Fruit fly (Drosophila melanogaster) whole organism, embryonic: ENCODE measurements around the gene HemK1.

Experiments used
- Adf1 ChIP-seq: fragments of 200-800 bp; sonication (Bioruptor generic); IDR thresholded peaks from 2 replicates; pipeline ENCODE4 v1.3.6; 2022; ENCODE audit warnings: missing biosample characterization, missing genetic modification characterization
- Bgb ChIP-seq: fragments of 200-800 bp; sonication (Bioruptor generic); IDR thresholded peaks from 2 replicates; pipeline ENCODE4 v1.3.6; 2022; ENCODE audit warnings: missing biosample characterization, missing genetic modification characterization; ENCODE audit not compliant: partially characterized antibody
- CG1024 ChIP-seq: fragments of 200-800 bp; sonication (Bioruptor generic); IDR thresholded peaks from 2 replicates; pipeline ENCODE4 v1.3.6; 2022; ENCODE audit warnings: missing biosample characterization, missing genetic modification characterization
- CG11398 ChIP-seq: fragments of 200-800 bp; sonication (Bioruptor generic); optimal IDR thresholded peaks from 2 replicates; lab custom pipeline; 2016; ENCODE audit warnings: missing biosample characterization, missing genetic modification characterization
- CG13287 ChIP-seq: fragments of 200-800 bp; sonication (Bioruptor generic); IDR thresholded peaks from 2 replicates; pipeline ENCODE4 v1.3.6; 2022; ENCODE audit warnings: missing biosample characterization, missing genetic modification characterization; ENCODE audit not compliant: partially characterized antibody
- CG16863 ChIP-seq: fragments of 200-800 bp; sonication (Bioruptor generic); optimal IDR thresholded peaks from 3 replicates; lab custom pipeline; 2016; ENCODE audit warnings: missing biosample characterization, missing genetic modification characterization
- CG17912 ChIP-seq: fragments of 200-800 bp; sonication (Bioruptor generic); optimal IDR thresholded peaks from 2 replicates; lab custom pipeline; 2018; ENCODE audit warnings: missing biosample characterization, mild to moderate bottlenecking, missing genetic modification characterization
- CG18011 ChIP-seq: fragments of 200-800 bp; sonication (Bioruptor generic); optimal IDR thresholded peaks from 2 replicates; lab custom pipeline; 2017; ENCODE audit warnings: missing biosample characterization, missing genetic modification characterization, mild to moderate bottlenecking, moderate library complexity, missing genotype
- CG18262 ChIP-seq: fragments of 200-800 bp; optimal IDR thresholded peaks from 3 replicates; lab custom pipeline; 2019; ENCODE audit warnings: missing biosample characterization, mild to moderate bottlenecking, missing genetic modification characterization, moderate library complexity
- CG18619 ChIP-seq: fragments of 200-800 bp; sonication (Bioruptor generic); optimal IDR thresholded peaks from 3 replicates; lab custom pipeline; 2017; ENCODE audit warnings: missing biosample characterization, mild to moderate bottlenecking, missing genetic modification characterization
- CG2129 ChIP-seq: fragments of 200-800 bp; sonication (Bioruptor generic); IDR thresholded peaks from 2 replicates; pipeline ENCODE4 v1.3.6; 2022; ENCODE audit warnings: missing biosample characterization, missing genetic modification characterization; ENCODE audit not compliant: partially characterized antibody
- CG2202 ChIP-seq: fragments of 200-800 bp; sonication (Bioruptor generic); optimal IDR thresholded peaks from 2 replicates; lab custom pipeline; 2018; ENCODE audit warnings: missing biosample characterization, mild to moderate bottlenecking, missing genetic modification characterization
- CG34422 ChIP-seq: fragments of 200-800 bp; sonication (Bioruptor generic); IDR thresholded peaks from 3 replicates; pipeline ENCODE4 v1.3.6; 2022; ENCODE audit warnings: missing biosample characterization, missing genetic modification characterization
- CG42726 ChIP-seq: fragments of 200-800 bp; sonication (Bioruptor generic); IDR thresholded peaks from 2 replicates; pipeline ENCODE4 v1.3.6; 2022; ENCODE audit warnings: missing biosample characterization, missing genetic modification characterization; ENCODE audit not compliant: partially characterized antibody
- CG4820 ChIP-seq: fragments of 200-800 bp; sonication (Bioruptor generic); optimal IDR thresholded peaks from 3 replicates; lab custom pipeline; 2016; ENCODE audit warnings: missing biosample characterization, missing genetic modification characterization
- CG6813 ChIP-seq: fragments of 200-800 bp; sonication (Bioruptor generic); optimal IDR thresholded peaks from 2 replicates; lab custom pipeline; 2017; ENCODE audit warnings: missing biosample characterization, missing genetic modification characterization, mild to moderate bottlenecking, moderate library complexity, missing genetic modification reagents
- Dek ChIP-seq: fragments of 200-800 bp; sonication (Bioruptor generic); optimal IDR thresholded peaks from 3 replicates; lab custom pipeline; 2019; ENCODE audit warnings: missing biosample characterization, mild to moderate bottlenecking, missing genetic modification characterization, moderate library complexity
- Ets65A ChIP-seq: fragments of 200-800 bp; sonication (Bioruptor generic); peaks from one replicate; lab custom pipeline; 2016; ENCODE audit warnings: missing biosample characterization, missing genetic modification characterization
- Fer2 ChIP-seq: fragments of 200-800 bp; sonication (Bioruptor generic); optimal IDR thresholded peaks from 2 replicates; lab custom pipeline; 2018; ENCODE audit warnings: missing biosample characterization, mild to moderate bottlenecking, missing genetic modification characterization, moderate library complexity
- HmgZ ChIP-seq: fragments of 200-800 bp; sonication (Bioruptor generic); optimal IDR thresholded peaks from 2 replicates; lab custom pipeline; 2018; ENCODE audit warnings: missing biosample characterization, mild to moderate bottlenecking, missing genetic modification characterization
- Hr3 ChIP-seq: fragments of 200-800 bp; sonication (Bioruptor generic); optimal IDR thresholded peaks from 3 replicates; lab custom pipeline; 2016; ENCODE audit warnings: missing biosample characterization, missing genetic modification characterization
- Lhr ChIP-seq: fragments of 200-800 bp; sonication (Bioruptor generic); optimal IDR thresholded peaks from 3 replicates; lab custom pipeline; 2017; ENCODE audit warnings: mild to moderate bottlenecking, missing biosample characterization, missing genetic modification reagents, missing genetic modification characterization
- Max ChIP-seq: fragments of 200-800 bp; sonication (Bioruptor generic); optimal IDR thresholded peaks from 2 replicates; lab custom pipeline; 2016; ENCODE audit warnings: missing biosample characterization, mild to moderate bottlenecking, missing genetic modification characterization
- Neu2 ChIP-seq: fragments of 200-800 bp; sonication (Bioruptor generic); optimal IDR thresholded peaks from 3 replicates; lab custom pipeline; 2016; ENCODE audit warnings: missing biosample characterization, missing genetic modification characterization, borderline replicate concordance
- Oli ChIP-seq: fragments of 200-800 bp; sonication (Bioruptor generic); optimal IDR thresholded peaks from 2 replicates; lab custom pipeline; 2018; ENCODE audit warnings: missing biosample characterization, mild to moderate bottlenecking, missing genetic modification characterization, moderate library complexity
- Opbp ChIP-seq: fragments of 200-800 bp; sonication (Bioruptor generic); IDR thresholded peaks from 3 replicates; pipeline ENCODE4 v1.3.6; 2022; ENCODE audit warnings: missing biosample characterization, missing genetic modification characterization; ENCODE audit not compliant: partially characterized antibody
- Optix ChIP-seq: fragments of 200-800 bp; sonication (Bioruptor generic); IDR thresholded peaks from 3 replicates; pipeline ENCODE4 v1.3.6; 2022; ENCODE audit warnings: missing biosample characterization, missing genetic modification characterization
- Ptx1 ChIP-seq: fragments of 200-800 bp; sonication (Bioruptor generic); IDR thresholded peaks from 2 replicates; pipeline ENCODE4 v1.3.6; 2022; ENCODE audit warnings: missing biosample characterization, missing genetic modification characterization
- Taf1 ChIP-seq: fragments of 200-800 bp; sonication (Bioruptor generic); IDR thresholded peaks from 2 replicates; pipeline ENCODE4 v1.3.6; 2022; ENCODE audit warnings: missing biosample characterization, missing genetic modification characterization
- Trl ChIP-seq, 3 experiments: fragments of >200 bp in 2 of 3; fragments of 200-800 bp in 1 of 3; sonication (Bioruptor generic) in 1 of 3; optimal IDR thresholded peaks; 2 replicates in 1 of 3; 3 replicates in 2 of 3; lab custom pipeline; 2016 to 2017; ENCODE audit warnings: missing biosample characterization in 1 of 3, missing genetic modification characterization in 1 of 3
- Usf ChIP-seq: fragments of 200-800 bp; sonication (Bioruptor generic); optimal IDR thresholded peaks from 2 replicates; lab custom pipeline; 2017; ENCODE audit warnings: missing genotype, missing biosample characterization, missing genetic modification characterization
- Xrp1 ChIP-seq: fragments of 200-800 bp; sonication (Bioruptor generic); IDR thresholded peaks from 2 replicates; pipeline ENCODE4 v1.3.6; 2022; ENCODE audit warnings: missing biosample characterization, missing genetic modification characterization
- ac ChIP-seq: fragments of 200-800 bp; sonication (Bioruptor generic); optimal IDR thresholded peaks from 3 replicates; lab custom pipeline; 2017; ENCODE audit warnings: missing biosample characterization, mild to moderate bottlenecking, missing genetic modification characterization
- ato ChIP-seq: fragments of 200-800 bp; sonication (Bioruptor generic); IDR thresholded peaks from 2 replicates; pipeline ENCODE4 v1.3.6; 2022; ENCODE audit warnings: missing biosample characterization, missing genetic modification characterization; ENCODE audit not compliant: partially characterized antibody
- cg ChIP-seq: fragments of 200-800 bp; sonication (Bioruptor generic); optimal IDR thresholded peaks from 3 replicates; lab custom pipeline; 2019; ENCODE audit warnings: missing biosample characterization, mild to moderate bottlenecking, missing genetic modification characterization, moderate library complexity
- chm ChIP-seq: fragments of 200-800 bp; sonication (Bioruptor generic); IDR thresholded peaks from 2 replicates; pipeline ENCODE4 v1.3.6; 2022; ENCODE audit warnings: missing biosample characterization, missing genetic modification characterization
- emc ChIP-seq: fragments of 200-800 bp; sonication (Bioruptor generic); optimal IDR thresholded peaks from 2 replicates; lab custom pipeline; 2016; ENCODE audit warnings: missing biosample characterization, missing genetic modification characterization
- gce ChIP-seq: fragments of 200-800 bp; sonication (Bioruptor generic); IDR thresholded peaks from 3 replicates; pipeline ENCODE4 v1.3.6; 2022; ENCODE audit warnings: missing biosample characterization, missing genetic modification characterization
- hth ChIP-seq: fragments of >200 bp; optimal IDR thresholded peaks from 2 replicates; lab custom pipeline; 2017; ENCODE audit warnings: inconsistent platforms
- kay ChIP-seq: fragments of 200-800 bp; sonication (Bioruptor generic); optimal IDR thresholded peaks from 2 replicates; lab custom pipeline; 2016; ENCODE audit warnings: missing biosample characterization, missing genetic modification characterization
- ken ChIP-seq: fragments of 200-800 bp; sonication (Bioruptor generic); IDR thresholded peaks from 3 replicates; pipeline ENCODE4 v1.3.6; 2022; ENCODE audit warnings: missing biosample characterization, missing genetic modification characterization
- lov ChIP-seq, 2 experiments: fragments of 200-800 bp in 1 of 2; fragments of >200 bp in 1 of 2; sonication (Bioruptor generic) in 1 of 2; IDR thresholded peaks in 1 of 2; optimal IDR thresholded peaks in 1 of 2; 2 replicates in 1 of 2; 3 replicates in 1 of 2; pipeline versions ENCODE4 v1.3.6 to Lab custom; 2017 to 2022; ENCODE audit warnings: missing biosample characterization in 1 of 2, missing genetic modification characterization in 1 of 2
- mirr ChIP-seq: fragments of 200-800 bp; sonication (Bioruptor generic); optimal IDR thresholded peaks from 3 replicates; lab custom pipeline; 2018; ENCODE audit warnings: missing biosample characterization, mild to moderate bottlenecking, missing genetic modification characterization
- onecut ChIP-seq: fragments of 200-800 bp; sonication (Bioruptor generic); IDR thresholded peaks from 2 replicates; pipeline ENCODE4 v1.3.6; 2022; ENCODE audit warnings: missing biosample characterization, missing genetic modification characterization
- pnt ChIP-seq: fragments of 200-800 bp; sonication (Bioruptor generic); optimal IDR thresholded peaks from 3 replicates; lab custom pipeline; 2016; ENCODE audit warnings: missing biosample characterization, missing genetic modification characterization
- run ChIP-seq: fragments of 200-800 bp; sonication (Bioruptor generic); optimal IDR thresholded peaks from 3 replicates; lab custom pipeline; 2018; ENCODE audit warnings: missing biosample characterization, mild to moderate bottlenecking, missing genetic modification characterization
- sna ChIP-seq: fragments of 200-800 bp; sonication (Bioruptor generic); IDR thresholded peaks from 2 replicates; pipeline ENCODE4 v1.3.6; 2022; ENCODE audit warnings: missing biosample characterization, missing genetic modification characterization; ENCODE audit not compliant: partially characterized antibody
- trem ChIP-seq: fragments of 200-800 bp; optimal IDR thresholded peaks from 3 replicates; lab custom pipeline; 2019; ENCODE audit warnings: missing biosample characterization, mild to moderate bottlenecking, missing genetic modification characterization, moderate library complexity
- vfl ChIP-seq: fragments of 200-800 bp; sonication (Bioruptor generic); optimal IDR thresholded peaks from 2 replicates; lab custom pipeline; 2016; ENCODE audit warnings: missing biosample characterization, missing genetic modification characterization
- zf30C ChIP-seq: fragments of 200-800 bp; sonication (Bioruptor generic); optimal IDR thresholded peaks from 3 replicates; lab custom pipeline; 2018; ENCODE audit warnings: missing biosample characterization, mild to moderate bottlenecking, missing genetic modification characterization

HemK1 gene

DNA sequence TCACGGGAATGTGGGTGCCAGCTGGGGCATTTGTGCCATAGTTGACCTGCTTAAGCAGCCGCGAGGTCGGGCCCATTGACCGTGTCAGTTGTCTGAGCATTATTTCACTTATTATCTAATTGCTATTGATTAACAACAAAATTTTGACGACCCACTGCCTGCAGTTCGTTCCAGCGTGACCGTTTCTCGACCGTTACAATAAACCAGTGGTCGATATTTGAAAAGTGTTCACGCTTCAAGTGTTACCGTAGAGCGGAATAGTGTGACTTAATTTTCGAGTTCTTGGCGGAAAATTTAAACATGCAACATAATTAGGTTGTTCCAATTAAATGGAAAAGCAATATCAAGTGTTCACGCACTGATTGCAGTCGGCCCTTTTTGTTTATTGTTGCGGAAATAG lies at the start of gene HemK1 (continued):
- peak; percentile 0 for TF ChIP-seq mirr (GFP tag; lab: Kevin White, UChicago)
- no peak for TF ChIP-seq CG18262
- TF ChIP-seq emc (GFP tag; lab: Kevin White, UChicago) = no peak
- TF ChIP-seq HmgZ (tag; lab: Kevin White, UChicago) = peak; percentile 78
- TF ChIP-seq zf30C = no peak
- no peak for TF ChIP-seq ken (GFP tag; lab: Robert Waterston, UW)
- TF ChIP-seq cg (GFP tag; lab: Kevin White, UChicago) = no peak
- no peak for TF ChIP-seq run
- no peak for TF ChIP-seq Usf (GFP tag; lab: Kevin White, UChicago)
- TF ChIP-seq CG1024 = no peak
- no peak for TF ChIP-seq Xrp1 (GFP tag; lab: Robert Waterston, UW)
- TF ChIP-seq vfl (GFP tag; lab: Kevin White, UChicago) = no peak
- TF ChIP-seq Ptx1 (GFP tag; lab: Robert Waterston, UW) = no peak
- TF ChIP-seq Hr3 (GFP tag; lab: Kevin White, UChicago) = peak; percentile 4
- TF ChIP-seq Trl (optimal IDR thresholded peaks at IDR 0.05; lab: Kevin White, UChicago) = no peak
- no peak for TF ChIP-seq Trl (GFP tag; optimal IDR thresholded peaks at IDR 0.05; lab: Kevin White, UChicago)
- TF ChIP-seq lov (optimal IDR thresholded peaks at IDR 0.05; lab: Kevin White, UChicago) = no peak
- no peak for TF ChIP-seq lov (GFP tag; IDR thresholded peaks at IDR 0.05; lab: Robert Waterston, UW)
- no peak for TF ChIP-seq CG4820
- TF ChIP-seq CG11398 (GFP tag; lab: Kevin White, UChicago) = no peak
- peak; percentile 14; the same call in 1 of the 2 replicates for TF ChIP-seq CG2129 (GFP tag; lab: Robert Waterston, UW)
- peak; percentile 78 for TF ChIP-seq onecut (GFP tag; lab: Robert Waterston, UW)
- TF ChIP-seq ac (GFP tag; lab: Kevin White, UChicago) = no peak
- no peak for TF ChIP-seq chm (GFP tag; lab: Robert Waterston, UW)
- no peak for TF ChIP-seq CG16863 (GFP tag; lab: Kevin White, UChicago)
- TF ChIP-seq CG18619 (GFP tag; lab: Kevin White, UChicago) = no peak
- no peak for TF ChIP-seq Optix
- TF ChIP-seq trem (tag; lab: Kevin White, UChicago) = peak; percentile 59
- no peak for TF ChIP-seq pnt (GFP tag; lab: Kevin White, UChicago)
- TF ChIP-seq CG34422 (GFP tag; lab: Robert Waterston, UW) = no peak
- no peak for TF ChIP-seq Oli
- peak; percentile 70 for TF ChIP-seq Bgb (GFP tag; lab: Robert Waterston, UW)
- TF ChIP-seq ato = 0 out of 2 replicates have a peak, but pooled peaks have one; percentile 45
- TF ChIP-seq Taf1 = no peak
- no peak for TF ChIP-seq CG2202
- no peak for TF ChIP-seq kay (GFP tag; lab: Kevin White, UChicago)
- no peak for TF ChIP-seq Max (GFP tag; lab: Kevin White, UChicago)
- TF ChIP-seq Neu2 (GFP tag; lab: Kevin White, UChicago) = no peak
- TF ChIP-seq Fer2 (tag; lab: Kevin White, UChicago) = no peak
- no peak for TF ChIP-seq Dek
- TF ChIP-seq hth (lab: Kevin White, UChicago) = no peak
- no peak for TF ChIP-seq CG6813 (GFP tag; lab: Kevin White, UChicago)
- TF ChIP-seq Adf1 (GFP tag; lab: Robert Waterston, UW) = 0 out of 2 replicates have a peak, but pooled peaks have one; percentile 25
- peak; percentile 66 for TF ChIP-seq CG13287
- TF ChIP-seq Ets65A (GFP tag; lab: Kevin White, UChicago) = peak; percentile 83
- TF ChIP-seq sna (GFP tag; lab: Robert Waterston, UW) = peak; percentile 7; the same call in 1 of the 2 replicates
- TF ChIP-seq Lhr = peak; percentile 43
- TF ChIP-seq Opbp (GFP tag; lab: Robert Waterston, UW) = peak; percentile 53; the same call in 1 of the 3 replicates
- no peak for TF ChIP-seq CG42726 (GFP tag; lab: Robert Waterston, UW)
- TF ChIP-seq gce (GFP tag; lab: Robert Waterston, UW) = no peak
- no peak for TF ChIP-seq CG18011 (GFP tag; lab: Kevin White, UChicago)
- TF ChIP-seq CG17912 (GFP tag; lab: Kevin White, UChicago) = no peak
